Worm (Caenorhabditis elegans): ENCODE measurements around the gene D1086.11.

The D1086.11 gene

DNA sequence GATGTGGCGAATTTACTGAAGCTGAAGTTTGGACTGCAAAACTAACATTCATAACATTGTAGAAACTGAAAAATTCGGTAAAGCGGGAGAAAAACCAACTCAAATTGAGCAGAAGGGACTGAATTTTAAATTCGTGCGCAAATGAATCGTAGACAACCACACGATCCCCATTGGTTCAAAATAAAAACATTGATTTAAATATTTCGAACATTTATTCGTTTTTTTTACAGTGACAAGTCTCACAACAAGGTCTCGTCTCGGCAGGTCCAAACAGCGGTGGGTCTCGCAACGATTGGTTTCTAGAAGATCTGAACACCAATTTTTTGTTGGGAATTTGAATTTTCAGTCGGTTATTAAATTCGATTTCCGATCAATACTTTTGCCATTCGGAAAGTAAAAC, 11.3 kb downstream of the D1086.11 start, which contains the start of gene D1086.18:
D1086.18 (plus strand) TSS at position 301 of the 400 bp plus-strand sequence.
- TF ChIP-seq scrt-1 (GFP tag; IDR thresholded peaks at IDR 0.05) (no peak), hmg-4 (GFP tag; optimal IDR thresholded peaks at IDR 0.05) (no peak), ceh-36 (tag; optimal IDR thresholded peaks at IDR 0.05) (no peak), tbx-37 (GFP tag; conservative IDR thresholded peaks at IDR 0.05) (no peak), B0310.2 (tag; optimal IDR thresholded peaks at IDR 0.05) (no peak)

DNA sequence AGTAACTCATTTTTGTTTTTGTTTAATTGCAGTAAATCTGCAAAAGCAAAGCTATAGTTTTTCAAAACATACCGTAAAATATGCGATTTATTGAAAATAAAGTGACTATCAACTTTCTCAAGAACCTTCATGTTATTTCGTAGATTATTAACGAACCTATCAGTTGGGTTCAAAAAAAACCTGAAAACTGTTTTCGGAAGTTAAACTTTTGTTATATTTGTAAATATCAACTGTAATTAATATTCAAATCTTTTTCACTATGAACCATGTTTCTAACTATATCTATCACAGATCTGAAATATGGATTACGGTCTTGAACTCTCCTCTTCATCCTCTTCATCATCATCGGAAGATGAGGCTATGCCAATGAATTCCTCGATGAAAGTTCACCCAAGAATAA, 13.8 kb downstream of the D1086.11 start, which contains the start of gene D1086.19:
D1086.19 (plus strand) TSS at position 301 of the 400 bp plus-strand sequence.
- TF ChIP-seq ama-1 (optimal IDR thresholded peaks at IDR 0.05), result no peak
- TF ChIP-seq flt-1 (GFP tag; IDR thresholded peaks at IDR 0.05), result no peak
- TF ChIP-seq hmbx-1 (tag; optimal IDR thresholded peaks at IDR 0.05), result no peak
- TF ChIP-seq pes-1 (GFP tag; IDR thresholded peaks at IDR 0.05), result no peak
- TF ChIP-seq tra-4 (tag; optimal IDR thresholded peaks at IDR 0.05), result no peak
- TF ChIP-seq tbx-37 (GFP tag; conservative IDR thresholded peaks at IDR 0.05), result no peak
- TF ChIP-seq B0310.2 (tag; optimal IDR thresholded peaks at IDR 0.05), result no peak
- no peak for TF ChIP-seq hmg-4 (GFP tag; optimal IDR thresholded peaks at IDR 0.05)
- TF ChIP-seq ceh-13 (GFP tag; optimal IDR thresholded peaks at IDR 0.05), result no peak
- TF ChIP-seq ceh-36 (tag; optimal IDR thresholded peaks at IDR 0.05), result no peak
- TF ChIP-seq scrt-1 (GFP tag; IDR thresholded peaks at IDR 0.05), result no peak
- no peak for TF ChIP-seq hnd-1 (tag; optimal IDR thresholded peaks at IDR 0.05)
- no peak for TF ChIP-seq tbx-11 (GFP tag; IDR thresholded peaks at IDR 0.05)
- no peak for TF ChIP-seq aly-1 (tag; optimal IDR thresholded peaks at IDR 0.05)
- TF ChIP-seq ets-7 (tag; optimal IDR thresholded peaks at IDR 0.05), result no peak
- no peak for TF ChIP-seq F13C5.2 (tag; optimal IDR thresholded peaks at IDR 0.05)
- no peak for TF ChIP-seq sea-1 (GFP tag; conservative IDR thresholded peaks at IDR 0.05)

DNA sequence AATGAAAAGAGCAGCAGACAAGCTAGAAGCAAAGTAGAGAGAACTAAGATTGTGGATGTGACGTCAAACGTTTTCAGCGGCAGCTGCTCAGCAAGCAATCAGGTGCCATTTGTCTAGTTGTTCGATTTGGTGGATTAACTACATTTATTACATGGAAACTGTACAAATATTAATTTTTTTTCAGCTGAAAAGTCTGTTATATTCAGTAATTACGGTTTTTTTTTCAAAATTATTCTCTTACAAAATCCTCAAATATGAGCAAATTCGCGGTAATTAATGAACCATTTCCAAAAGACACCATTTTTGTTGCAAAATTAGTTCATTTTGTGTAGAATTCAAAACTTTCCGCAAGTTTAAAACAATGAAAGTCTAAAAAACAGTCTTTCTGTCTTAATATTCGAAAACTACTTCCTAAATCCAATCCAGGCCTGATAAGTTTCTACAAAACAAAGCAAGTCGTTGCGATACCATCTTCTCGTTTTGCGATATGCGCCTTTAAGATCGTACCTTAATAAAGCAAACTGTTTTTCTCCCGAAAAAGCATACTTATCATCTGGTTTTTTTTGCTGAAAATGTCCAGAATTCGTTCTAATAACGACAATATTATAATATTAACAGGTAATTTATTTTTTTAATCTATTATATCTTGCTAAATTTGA, 16.2 kb downstream of the D1086.11 start, which contains the start of the genes D1086.5 and him-5:
D1086.5 (minus strand) TSS at position 51 of the 659 bp plus-strand sequence.
him-5 (plus strand) TSS at position 118 of the 659 bp plus-strand sequence.
- TF ChIP-seq ceh-13 (GFP tag; optimal IDR thresholded peaks at IDR 0.05) (no peak), B0310.2 (tag; optimal IDR thresholded peaks at IDR 0.05) (no peak), sea-1 (GFP tag; conservative IDR thresholded peaks at IDR 0.05) (no peak), tbx-11 (GFP tag; IDR thresholded peaks at IDR 0.05) (no peak), tbx-37 (GFP tag; conservative IDR thresholded peaks at IDR 0.05) (no peak)

DNA sequence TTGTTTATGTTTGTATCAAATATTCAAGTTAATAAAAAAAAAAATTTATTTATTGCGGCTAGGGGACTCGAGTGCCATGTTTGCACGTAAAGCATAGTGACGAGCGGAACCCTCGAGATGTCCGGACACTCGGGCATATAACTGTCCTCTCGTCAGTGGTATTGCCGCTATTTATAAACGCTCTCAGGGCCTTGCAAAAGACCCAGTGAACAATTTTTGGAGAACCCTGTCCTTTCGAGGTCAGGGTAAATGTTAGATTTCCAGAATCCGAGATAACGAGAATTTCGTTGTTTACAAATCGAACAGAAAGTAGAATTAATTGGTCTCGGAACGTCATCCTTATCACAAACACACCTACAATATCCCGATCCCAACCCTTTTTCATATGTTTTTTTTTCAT, 18.1 kb downstream of the D1086.11 start, which contains the start of gene D1086.3:
D1086.3 (plus strand) TSS at position 390 of the 400 bp plus-strand sequence.
- TF ChIP-seq F13C5.2 (tag; optimal IDR thresholded peaks at IDR 0.05) (peak; percentile 1), scrt-1 (GFP tag; IDR thresholded peaks at IDR 0.05) (no peak)

DNA sequence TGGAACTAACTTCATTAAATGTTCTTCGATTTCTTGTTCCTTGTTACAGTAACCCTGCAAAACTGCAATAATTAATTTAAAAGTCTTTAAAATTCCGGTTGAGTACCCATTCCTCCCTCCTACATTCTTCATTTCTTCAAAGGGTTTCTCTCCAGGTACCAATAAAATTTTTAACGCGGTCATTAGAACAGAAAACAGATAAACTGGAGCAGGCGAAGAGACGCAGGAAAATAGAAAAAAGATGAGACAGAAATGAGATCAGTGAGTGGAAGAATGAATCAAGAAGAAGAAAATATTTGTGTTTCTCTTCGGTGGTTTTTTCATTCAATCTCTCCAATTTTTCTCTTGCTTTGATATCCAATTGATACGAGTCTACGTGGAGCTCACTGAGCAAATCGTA, 19.5 kb downstream of the D1086.11 start, which contains the start of gene D1086.8:
D1086.8 (plus strand) TSS at position 301 of the 400 bp plus-strand sequence.
- TF ChIP-seq aly-1 (tag; optimal IDR thresholded peaks at IDR 0.05) (no peak), scrt-1 (GFP tag; IDR thresholded peaks at IDR 0.05) (no peak), F13C5.2 (tag; optimal IDR thresholded peaks at IDR 0.05) (no peak), pes-1 (GFP tag; IDR thresholded peaks at IDR 0.05) (no peak), tra-4 (tag; optimal IDR thresholded peaks at IDR 0.05) (no peak), hmg-4 (GFP tag; optimal IDR thresholded peaks at IDR 0.05) (no peak), tbx-37 (GFP tag; conservative IDR thresholded peaks at IDR 0.05) (no peak), ama-1 (optimal IDR thresholded peaks at IDR 0.05) (no peak), ets-7 (tag; optimal IDR thresholded peaks at IDR 0.05) (no peak), B0310.2 (tag; optimal IDR thresholded peaks at IDR 0.05) (no peak)

DNA sequence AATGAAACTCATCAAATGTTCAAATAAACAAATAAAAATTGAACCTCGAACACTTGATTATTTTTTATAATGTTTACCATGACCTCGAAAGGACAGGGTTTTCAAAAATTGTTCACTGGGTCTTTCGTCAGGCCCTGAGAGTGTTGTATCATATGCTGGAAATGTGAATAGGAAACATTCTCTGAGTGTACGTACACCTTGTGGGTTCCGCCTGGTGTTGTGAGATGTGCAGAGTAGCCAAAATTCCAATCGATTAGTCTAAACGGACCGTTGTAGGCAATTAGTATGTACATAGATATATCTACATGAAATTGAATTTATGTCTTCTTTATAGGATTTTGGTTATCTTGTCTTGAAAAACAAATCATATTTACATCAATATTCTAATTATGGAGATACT, 20.3 kb downstream of the D1086.11 start:
- TF ChIP-seq hnd-1 (tag; optimal IDR thresholded peaks at IDR 0.05) (no peak), aly-1 (tag; optimal IDR thresholded peaks at IDR 0.05) (no peak), hmg-4 (GFP tag; optimal IDR thresholded peaks at IDR 0.05) (no peak), sea-1 (GFP tag; conservative IDR thresholded peaks at IDR 0.05) (no peak), pes-1 (GFP tag; IDR thresholded peaks at IDR 0.05) (no peak), tbx-37 (GFP tag; conservative IDR thresholded peaks at IDR 0.05) (no peak), tra-4 (tag; optimal IDR thresholded peaks at IDR 0.05) (no peak), flt-1 (GFP tag; IDR thresholded peaks at IDR 0.05) (no peak), B0310.2 (tag; optimal IDR thresholded peaks at IDR 0.05) (no peak), ama-1 (optimal IDR thresholded peaks at IDR 0.05) (no peak), ceh-36 (tag; optimal IDR thresholded peaks at IDR 0.05) (no peak), hmbx-1 (tag; optimal IDR thresholded peaks at IDR 0.05) (no peak)

DNA sequence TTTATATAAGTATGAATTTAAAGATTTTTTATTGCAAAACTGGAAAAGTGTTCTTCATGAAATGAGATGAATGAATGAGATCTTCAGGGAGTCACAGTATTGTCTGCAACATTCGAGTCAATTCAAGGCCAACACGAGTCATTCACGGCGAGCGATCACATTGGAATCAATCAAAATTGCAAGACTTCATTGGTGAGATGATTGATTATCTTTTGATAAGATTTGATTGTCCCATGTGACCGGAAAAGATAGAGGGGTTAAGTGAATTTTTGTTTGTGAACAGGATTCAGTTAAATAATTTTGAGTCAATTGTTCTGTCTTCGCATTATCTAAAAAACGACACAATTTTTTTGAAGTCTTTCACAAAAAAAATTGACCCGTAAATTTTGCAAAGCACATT, 20.7 kb downstream of the D1086.11 start:
- TF ChIP-seq ceh-36 (tag; optimal IDR thresholded peaks at IDR 0.05), result no peak
- TF ChIP-seq sea-1 (GFP tag; conservative IDR thresholded peaks at IDR 0.05), result no peak
- TF ChIP-seq tra-4 (tag; optimal IDR thresholded peaks at IDR 0.05), result no peak
- no peak for TF ChIP-seq aly-1 (tag; optimal IDR thresholded peaks at IDR 0.05)
- TF ChIP-seq scrt-1 (GFP tag; IDR thresholded peaks at IDR 0.05), result no peak
- no peak for TF ChIP-seq hmbx-1 (tag; optimal IDR thresholded peaks at IDR 0.05)
- no peak for TF ChIP-seq ama-1 (optimal IDR thresholded peaks at IDR 0.05)
- TF ChIP-seq F13C5.2 (tag; optimal IDR thresholded peaks at IDR 0.05), result no peak
- no peak for TF ChIP-seq ets-7 (tag; optimal IDR thresholded peaks at IDR 0.05)
- TF ChIP-seq pes-1 (GFP tag; IDR thresholded peaks at IDR 0.05), result no peak
- no peak for TF ChIP-seq tbx-11 (GFP tag; IDR thresholded peaks at IDR 0.05)
- TF ChIP-seq hnd-1 (tag; optimal IDR thresholded peaks at IDR 0.05), result no peak
- TF ChIP-seq tbx-37 (GFP tag; conservative IDR thresholded peaks at IDR 0.05), result no peak
- TF ChIP-seq hmg-4 (GFP tag; optimal IDR thresholded peaks at IDR 0.05), result no peak
- TF ChIP-seq B0310.2 (tag; optimal IDR thresholded peaks at IDR 0.05), result no peak
- no peak for TF ChIP-seq ceh-13 (GFP tag; optimal IDR thresholded peaks at IDR 0.05)
- TF ChIP-seq flt-1 (GFP tag; IDR thresholded peaks at IDR 0.05), result no peak

DNA sequence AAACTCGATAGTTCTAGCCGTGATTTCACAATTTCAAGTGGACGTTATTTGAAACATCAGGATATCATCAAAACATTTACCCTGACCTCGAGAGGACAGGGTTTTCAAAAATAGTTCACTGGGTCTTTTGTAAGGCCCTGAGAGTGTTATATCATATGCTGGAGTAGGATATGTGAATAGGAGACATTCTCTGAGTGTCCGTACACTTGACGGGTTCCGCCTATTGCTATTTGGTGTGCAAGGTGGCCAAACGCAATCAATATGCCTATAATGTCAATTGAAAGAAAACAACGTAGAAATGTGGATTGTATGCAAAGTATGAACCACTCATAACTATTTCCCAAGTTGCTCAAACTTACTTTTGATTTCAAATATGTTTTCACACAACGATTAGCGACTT, 23.1 kb downstream of the D1086.11 start:
- TF ChIP-seq hmbx-1 (tag; optimal IDR thresholded peaks at IDR 0.05) (no peak), aly-1 (tag; optimal IDR thresholded peaks at IDR 0.05) (no peak), pes-1 (GFP tag; IDR thresholded peaks at IDR 0.05) (no peak), ets-7 (tag; optimal IDR thresholded peaks at IDR 0.05) (no peak), tbx-11 (GFP tag; IDR thresholded peaks at IDR 0.05) (no peak), ceh-13 (GFP tag; optimal IDR thresholded peaks at IDR 0.05) (no peak)

All from whole organism, early embryonic.